Worm (Caenorhabditis elegans) whole organism, early embryonic: ENCODE results near the gene srh-193.
"Not testable (repeated sequence)": the region's sequence is repeated elsewhere in the genome, so short reads cannot be mapped to it uniquely, and the experiment has no call there.

Experiments
- ama-1 ChIP-seq: fragments of 150-350 bp; optimal IDR thresholded peaks from 2 replicates; lab custom pipeline; 2014
- flt-1 ChIP-seq: fragments of 200-800 bp; sonication (Bioruptor generic); IDR thresholded peaks from 2 replicates; pipeline ENCODE4 v1.3.6; 2022; ENCODE audit warnings: missing genetic modification characterization, missing compliant biosample characterization
- sea-1 ChIP-seq: fragments of 200-800 bp; sonication (Bioruptor generic); conservative IDR thresholded peaks from 2 replicates; pipeline ENCODE4 v1.3.6; 2022; ENCODE audit warnings: missing genetic modification characterization, missing compliant biosample characterization

- not testable (repeated sequence) for TF ChIP-seq flt-1 (GFP tag; lab: Robert Waterston, UW); ama-1 (lab: Kevin White, UChicago); sea-1 (GFP tag; lab: Robert Waterston, UW)
Measured at ce11 chrV:4293425-4293824, 3.4 kb upstream of the srh-193 start, which contains the start of gene srh-194.
